Fruit fly (Drosophila melanogaster) whole organism: Measurements from ENCODE around the gene Sfp24Bd.

Experiments
- CG8478 ChIP-seq: fragments of >200 bp; optimal IDR thresholded peaks from 2 replicates; lab custom pipeline; 2018; ENCODE audit warnings: inconsistent platforms
- EcR ChIP-seq, 2 experiments: fragments of >200 bp; optimal IDR thresholded peaks; 2 replicates each; lab custom pipeline; 2017; ENCODE audit warnings: missing biosample characterization in 2 of 2, missing genetic modification characterization in 2 of 2, missing genetic modification reagents in 2 of 2
- pan ChIP-seq: fragments of >200 bp; optimal IDR thresholded peaks from 2 replicates; lab custom pipeline; 2017
- psq ChIP-seq: fragments of >200 bp; optimal IDR thresholded peaks from 2 replicates; lab custom pipeline; 2017
- usp ChIP-seq: fragments of >200 bp; optimal IDR thresholded peaks from 2 replicates; lab custom pipeline; 2017; ENCODE audit warnings: missing biosample characterization, missing genetic modification characterization, mixed read lengths

dm6 chr2L:3713545-3714156 is 44.7 kb upstream of the Sfp24Bd start:
- TF ChIP-seq usp (GFP tag; lab: Kevin White, UChicago) (no peak), pan (no peak), EcR (GFP tag; optimal IDR thresholded peaks at IDR 0.05; lab: Kevin White, UChicago) (no peak), psq (lab: Kevin White, UChicago) (no peak), CG8478 (no peak)
